Worm (Caenorhabditis elegans): ENCODE measurements around the gene C28D4.18.

DNA sequence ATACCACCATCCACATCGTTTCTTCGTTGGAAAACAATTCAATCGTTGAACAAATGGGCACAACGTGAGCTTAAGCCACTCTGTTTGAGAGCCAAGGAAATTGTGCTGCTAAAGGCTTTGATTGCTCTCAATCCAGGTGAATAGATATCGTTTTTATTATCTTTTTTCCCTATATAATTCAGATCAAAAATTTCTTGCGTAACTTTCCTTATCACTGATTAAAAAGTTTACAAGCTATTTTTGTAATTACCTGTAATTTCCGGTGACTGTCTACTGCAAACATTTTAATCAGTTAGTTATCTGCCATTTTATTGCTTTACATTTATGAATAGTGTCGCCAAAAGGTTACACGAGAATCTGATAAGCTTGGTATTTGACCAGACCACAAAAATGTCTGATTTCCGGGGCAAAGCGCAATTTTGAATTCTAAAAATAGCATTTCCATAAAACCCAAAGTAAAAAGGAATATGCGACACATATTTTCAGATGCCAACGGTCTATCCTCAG lies 37.6 kb downstream of the C28D4.18 start:
- no peak for TF ChIP-seq sem-4 (tag; optimal IDR thresholded peaks at IDR 0.05)
- TF ChIP-seq nhr-12 (tag; optimal IDR thresholded peaks at IDR 0.05): no peak
- no peak for TF ChIP-seq mdl-1 (tag; optimal IDR thresholded peaks at IDR 0.05)
- no peak for TF ChIP-seq aly-2 (tag; optimal IDR thresholded peaks at IDR 0.05)
- no peak for TF ChIP-seq unc-62 (GFP tag; optimal IDR thresholded peaks at IDR 0.05)
- TF ChIP-seq nhr-129 (tag; optimal IDR thresholded peaks at IDR 0.05): no peak
- no peak for TF ChIP-seq ztf-11 (tag; optimal IDR thresholded peaks at IDR 0.05)
- no peak for TF ChIP-seq zag-1 (tag; optimal IDR thresholded peaks at IDR 0.05)
- TF ChIP-seq unc-39 (tag; optimal IDR thresholded peaks at IDR 0.05): no peak
- no peak for TF ChIP-seq nhr-11 (tag; optimal IDR thresholded peaks at IDR 0.05)
- no peak for TF ChIP-seq unc-55 (GFP tag; optimal IDR thresholded peaks at IDR 0.05)
- no peak for TF ChIP-seq ceh-16 (tag; optimal IDR thresholded peaks at IDR 0.05)

Measured in whole organism, L2 larva.